Worm (Caenorhabditis elegans) whole organism, mixed stage, embryonic: ENCODE results near the gene srh-45.

Experiments used
- ceh-39 ChIP-seq: fragments of 150-350 bp; optimal IDR thresholded peaks from 2 replicates; lab custom pipeline; 2014; ENCODE audit warnings: missing biosample characterization, missing genetic modification characterization
- elt-1 ChIP-seq: sonication (generic microtip); optimal IDR thresholded peaks from 2 replicates; lab custom pipeline; 2017; ENCODE audit warnings: missing genetic modification characterization, mild to moderate bottlenecking, missing compliant biosample characterization, antibody characterized with exemption, moderate library complexity, borderline replicate concordance; ENCODE audit not compliant: insufficient read depth
- hlh-1 ChIP-seq: fragments of 150-350 bp; optimal IDR thresholded peaks from 2 replicates; lab custom pipeline; 2014; ENCODE audit warnings: missing biosample characterization, missing genetic modification reagents, missing genetic modification characterization
- mab-5 ChIP-seq: fragments of 150-350 bp; optimal IDR thresholded peaks from 2 replicates; lab custom pipeline; 2014; ENCODE audit warnings: missing biosample characterization, missing genetic modification characterization
- mep-1 ChIP-seq: fragments of 150-350 bp; optimal IDR thresholded peaks from 2 replicates; lab custom pipeline; 2017; ENCODE audit warnings: missing biosample characterization, missing genetic modification reagents, missing genetic modification characterization, inconsistent platforms
- nhr-237 ChIP-seq: fragments of 150-350 bp; optimal IDR thresholded peaks from 2 replicates; lab custom pipeline; 2014; ENCODE audit warnings: missing biosample characterization, missing genetic modification characterization
- nhr-28 ChIP-seq: fragments of 150-350 bp; optimal IDR thresholded peaks from 2 replicates; lab custom pipeline; 2014; ENCODE audit warnings: missing biosample characterization, missing genetic modification characterization
- pha-4 ChIP-seq: fragments of 150-350 bp; optimal IDR thresholded peaks from 2 replicates; lab custom pipeline; 2018; ENCODE audit warnings: missing biosample characterization, missing genetic modification reagents, missing genetic modification characterization
- snpc-4 ChIP-seq: fragments of 150-350 bp; optimal IDR thresholded peaks from 2 replicates; lab custom pipeline; 2014; ENCODE audit warnings: missing biosample characterization, missing genetic modification characterization
- unc-39 ChIP-seq: fragments of 150-350 bp; optimal IDR thresholded peaks from 2 replicates; lab custom pipeline; 2014; ENCODE audit warnings: missing biosample characterization, missing genetic modification characterization
- unc-62 ChIP-seq: fragments of 150-350 bp; optimal IDR thresholded peaks from 2 replicates; lab custom pipeline; 2014; ENCODE audit warnings: missing biosample characterization, missing genetic modification reagents, missing genetic modification characterization
- ztf-11 ChIP-seq: fragments of 150-350 bp; optimal IDR thresholded peaks from 2 replicates; lab custom pipeline; 2014; ENCODE audit warnings: missing biosample characterization, missing genetic modification characterization

- TF ChIP-seq ztf-11 (no peak), pha-4 (tag; lab: Kevin White, UChicago) (no peak), unc-62 (GFP tag; lab: Kevin White, UChicago) (no peak), ceh-39 (tag; lab: Kevin White, UChicago) (no peak), elt-1 (tag; lab: Kevin White, UChicago) (no peak), nhr-28 (tag; lab: Kevin White, UChicago) (no peak), unc-39 (tag; lab: Kevin White, UChicago) (no peak), mab-5 (tag; lab: Kevin White, UChicago) (no peak), hlh-1 (no peak), mep-1 (tag; lab: Kevin White, UChicago) (no peak), nhr-237 (tag; lab: Kevin White, UChicago) (no peak), snpc-4 (tag; lab: Kevin White, UChicago) (no peak)
Observed at ce11 chrV:11312904-11313303, 8.1 kb upstream of the srh-45 start.
